Fruit fly (Drosophila melanogaster) whole organism, prepupa: ENCODE measurements around the gene CG15142.
A peak's percentile ranks its signal among the peaks of the same experiment; 100 is the strongest.

Experiments
- CG10669 ChIP-seq: fragments of 200-800 bp; sonication (Bioruptor generic); optimal IDR thresholded peaks from 3 replicates; lab custom pipeline; 2018; ENCODE audit warnings: missing biosample characterization, mild to moderate bottlenecking, missing genetic modification characterization, moderate library complexity
- CG11294 ChIP-seq: fragments of 200-800 bp; sonication (Bioruptor generic); IDR thresholded peaks from 2 replicates; pipeline ENCODE4 v1.3.6; 2022; ENCODE audit warnings: missing biosample characterization, missing genetic modification characterization
- CG11762 ChIP-seq: fragments of 200-800 bp; sonication (Bioruptor generic); optimal IDR thresholded peaks from 3 replicates; lab custom pipeline; 2016; ENCODE audit warnings: missing biosample characterization, missing genetic modification characterization; ENCODE audit not compliant: insufficient read depth
- CG15336 ChIP-seq: fragments of 200-800 bp; sonication (Bioruptor generic); IDR thresholded peaks from 2 replicates; pipeline ENCODE4 v1.3.6; 2022; ENCODE audit warnings: missing biosample characterization, missing genetic modification characterization
- CG1621 ChIP-seq: fragments of 200-800 bp; sonication (Bioruptor generic); optimal IDR thresholded peaks from 3 replicates; lab custom pipeline; 2018; ENCODE audit warnings: missing biosample characterization, mild to moderate bottlenecking, missing genetic modification characterization
- CG16779 ChIP-seq: fragments of 200-800 bp; sonication (Bioruptor generic); optimal IDR thresholded peaks from 3 replicates; lab custom pipeline; 2017; ENCODE audit warnings: missing biosample characterization, mild to moderate bottlenecking, missing genetic modification characterization
- CG3032 ChIP-seq: fragments of 200-800 bp; optimal IDR thresholded peaks from 2 replicates; lab custom pipeline; 2019; ENCODE audit warnings: missing biosample characterization, mild to moderate bottlenecking, missing genetic modification characterization, moderate library complexity
- CG31627 ChIP-seq: fragments of 200-800 bp; sonication (Bioruptor generic); optimal IDR thresholded peaks from 3 replicates; lab custom pipeline; 2016; ENCODE audit warnings: missing biosample characterization, missing genetic modification characterization
- CG32006 ChIP-seq: fragments of 200-800 bp; sonication (Bioruptor generic); optimal IDR thresholded peaks from 3 replicates; lab custom pipeline; 2017; ENCODE audit warnings: missing biosample characterization, mild to moderate bottlenecking, missing genetic modification characterization
- CG4318 ChIP-seq: fragments of 200-800 bp; sonication (Bioruptor generic); optimal IDR thresholded peaks from 3 replicates; lab custom pipeline; 2017; ENCODE audit warnings: missing biosample characterization, mild to moderate bottlenecking, missing genetic modification characterization
- CG6276 ChIP-seq: fragments of 200-800 bp; sonication (Bioruptor generic); optimal IDR thresholded peaks from 2 replicates; lab custom pipeline; 2017; ENCODE audit warnings: missing biosample characterization, mild to moderate bottlenecking, missing genetic modification characterization
- CG6792 ChIP-seq: fragments of 200-800 bp; sonication (Bioruptor generic); optimal IDR thresholded peaks from 3 replicates; lab custom pipeline; 2016; ENCODE audit warnings: missing biosample characterization, missing genetic modification characterization
- CG6808 ChIP-seq: fragments of 200-800 bp; sonication (Bioruptor generic); optimal IDR thresholded peaks from 3 replicates; lab custom pipeline; 2017; ENCODE audit warnings: missing biosample characterization, missing genetic modification characterization, mild to moderate bottlenecking, moderate library complexity, missing genetic modification reagents
- CG6854 ChIP-seq: fragments of 200-800 bp; sonication (Bioruptor generic); optimal IDR thresholded peaks from 2 replicates; lab custom pipeline; 2017; ENCODE audit warnings: missing biosample characterization, mild to moderate bottlenecking, missing genetic modification characterization
- CG8119 ChIP-seq: fragments of 200-800 bp; sonication (Bioruptor generic); IDR thresholded peaks from 3 replicates; pipeline ENCODE4 v1.3.6; 2022; ENCODE audit warnings: missing biosample characterization, missing genetic modification characterization
- CG8319 ChIP-seq: fragments of 200-800 bp; sonication (Bioruptor generic); optimal IDR thresholded peaks from 3 replicates; lab custom pipeline; 2016; ENCODE audit warnings: missing biosample characterization, missing genetic modification characterization
- CG9139 ChIP-seq: fragments of 200-800 bp; sonication (Bioruptor generic); optimal IDR thresholded peaks from 3 replicates; lab custom pipeline; 2017; ENCODE audit warnings: missing biosample characterization, mild to moderate bottlenecking, missing genetic modification characterization
- Eip75B ChIP-seq: fragments of 200-800 bp; sonication (Bioruptor generic); optimal IDR thresholded peaks from 3 replicates; lab custom pipeline; 2016; ENCODE audit warnings: missing biosample characterization, missing genetic modification characterization
- Eip93F ChIP-seq: fragments of 200-800 bp; sonication (Bioruptor generic); optimal IDR thresholded peaks from 2 replicates; lab custom pipeline; 2016; ENCODE audit warnings: missing biosample characterization, mild to moderate bottlenecking, missing genetic modification characterization
- Ets21C ChIP-seq: fragments of 200-800 bp; sonication (Bioruptor generic); optimal IDR thresholded peaks from 3 replicates; lab custom pipeline; 2016; ENCODE audit warnings: missing biosample characterization, missing genetic modification characterization
- Ets96B ChIP-seq: fragments of 200-800 bp; optimal IDR thresholded peaks from 2 replicates; lab custom pipeline; 2019; ENCODE audit warnings: missing biosample characterization, mild to moderate bottlenecking, missing genetic modification characterization, moderate library complexity
- Hr38 ChIP-seq: sonication (Bioruptor generic); optimal IDR thresholded peaks from 2 replicates; lab custom pipeline; 2016; ENCODE audit warnings: missing biosample characterization, missing genetic modification characterization
- Hr39 ChIP-seq: fragments of 200-800 bp; sonication (Bioruptor generic); optimal IDR thresholded peaks from 2 replicates; lab custom pipeline; 2016; ENCODE audit warnings: missing biosample characterization, missing genetic modification characterization
- Hr4 ChIP-seq: fragments of 200-800 bp; sonication (Bioruptor generic); optimal IDR thresholded peaks from 3 replicates; lab custom pipeline; 2016; ENCODE audit warnings: missing biosample characterization, missing genetic modification characterization
- Met ChIP-seq: fragments of 200-800 bp; sonication (Bioruptor generic); optimal IDR thresholded peaks from 3 replicates; lab custom pipeline; 2016; ENCODE audit warnings: missing biosample characterization, missing genetic modification characterization
- Smox ChIP-seq: fragments of 200-800 bp; sonication (Bioruptor generic); optimal IDR thresholded peaks from 3 replicates; lab custom pipeline; 2016; ENCODE audit warnings: missing biosample characterization, missing genetic modification characterization
- Sox102F ChIP-seq: fragments of 200-800 bp; sonication (Bioruptor generic); optimal IDR thresholded peaks from 2 replicates; lab custom pipeline; 2016; ENCODE audit warnings: missing biosample characterization, mild to moderate bottlenecking, missing genetic modification characterization
- Sox15 ChIP-seq: fragments of 200-800 bp; sonication (Bioruptor generic); optimal IDR thresholded peaks from 3 replicates; lab custom pipeline; 2016; ENCODE audit warnings: missing biosample characterization, missing genetic modification characterization
- acj6 ChIP-seq: fragments of 200-800 bp; sonication (Bioruptor generic); optimal IDR thresholded peaks from 3 replicates; lab custom pipeline; 2016; ENCODE audit warnings: missing biosample characterization, missing genetic modification characterization
- dac ChIP-seq: fragments of 200-800 bp; sonication (Bioruptor generic); optimal IDR thresholded peaks from 2 replicates; lab custom pipeline; 2017; ENCODE audit warnings: missing biosample characterization, mild to moderate bottlenecking, missing genetic modification characterization
- eg ChIP-seq: fragments of 200-800 bp; sonication (Bioruptor generic); IDR thresholded peaks from 3 replicates; pipeline ENCODE4 v1.3.6; 2022; ENCODE audit warnings: missing biosample characterization, missing genetic modification characterization
- esn ChIP-seq: fragments of 200-800 bp; sonication (Bioruptor generic); optimal IDR thresholded peaks from 2 replicates; lab custom pipeline; 2016; ENCODE audit warnings: missing biosample characterization, mild to moderate bottlenecking, missing genetic modification characterization, moderate library complexity
- fd85E ChIP-seq: fragments of 200-800 bp; sonication (Bioruptor generic); optimal IDR thresholded peaks from 3 replicates; lab custom pipeline; 2016; ENCODE audit warnings: missing biosample characterization, missing genetic modification characterization
- lz ChIP-seq: fragments of 200-800 bp; sonication (Bioruptor generic); optimal IDR thresholded peaks from 3 replicates; lab custom pipeline; 2016; ENCODE audit warnings: missing biosample characterization, missing genetic modification characterization
- net ChIP-seq: fragments of 200-800 bp; sonication (Bioruptor generic); optimal IDR thresholded peaks from 3 replicates; lab custom pipeline; 2016; ENCODE audit warnings: missing biosample characterization, missing genetic modification characterization
- spab ChIP-seq: fragments of 200-800 bp; sonication (Bioruptor generic); optimal IDR thresholded peaks from 2 replicates; lab custom pipeline; 2017; ENCODE audit warnings: missing biosample characterization, mild to moderate bottlenecking, missing genetic modification characterization, missing genetic modification reagents
- vri ChIP-seq: fragments of 200-800 bp; sonication (Bioruptor generic); optimal IDR thresholded peaks from 3 replicates; lab custom pipeline; 2016; ENCODE audit warnings: missing biosample characterization, mild to moderate bottlenecking, missing genetic modification characterization

Gene CG15142

dm6 chr2L:17497108-17497507 is 1.5 kb downstream of the CG15142 start, which contains the start of gene qua (continued):
- TF ChIP-seq Eip75B (GFP tag; lab: Kevin White, UChicago) (no peak), lz (GFP tag; lab: Kevin White, UChicago) (no peak), net (GFP tag; lab: Kevin White, UChicago) (peak; percentile 9), Eip93F (GFP tag; lab: Kevin White, UChicago) (no peak), Hr39 (peak; percentile 26)

DNA sequence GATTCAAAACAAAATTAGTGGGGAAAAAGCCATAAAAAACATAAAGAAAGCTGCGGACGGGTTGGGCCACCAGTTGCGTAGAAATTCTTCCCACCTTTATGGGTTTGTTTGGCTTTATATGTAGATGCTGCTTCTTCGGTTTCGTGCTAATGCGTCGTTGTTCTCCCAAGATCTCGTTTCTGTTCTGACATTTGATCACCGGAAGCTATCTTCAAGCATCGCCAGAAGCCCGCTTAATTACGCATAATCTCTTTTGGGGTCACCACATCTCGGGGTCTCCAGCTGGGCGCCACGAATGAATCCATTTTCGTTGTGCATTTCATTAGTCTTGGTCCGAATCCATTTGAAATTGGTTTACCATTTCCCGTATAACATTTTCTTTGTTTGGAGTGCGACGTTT is 2.9 kb downstream of the CG15142 start:
- TF ChIP-seq Smox (GFP tag; lab: Kevin White, UChicago) (no peak), CG8319 (GFP tag; lab: Kevin White, UChicago) (no peak), CG3032 (tag; lab: Kevin White, UChicago) (no peak), Ets96B (tag; lab: Kevin White, UChicago) (no peak), vri (GFP tag; lab: Kevin White, UChicago) (no peak), CG1621 (tag; lab: Kevin White, UChicago) (no peak), Met (no peak), CG11294 (no peak), esn (GFP tag; lab: Kevin White, UChicago) (no peak), Hr38 (GFP tag; lab: Kevin White, UChicago) (no peak), acj6 (GFP tag; lab: Kevin White, UChicago) (no peak), eg (GFP tag; lab: Robert Waterston, UW) (no peak), Ets21C (GFP tag; lab: Kevin White, UChicago) (no peak), CG6792 (GFP tag; lab: Kevin White, UChicago) (no peak), CG16779 (tag; lab: Kevin White, UChicago) (no peak), Hr39 (no peak)

dm6 chr2L:17492680-17493079 is 5.9 kb downstream of the CG15142 start:
- TF ChIP-seq CG32006, result peak; percentile 89
- no peak for TF ChIP-seq CG11294
- no peak for TF ChIP-seq fd85E (GFP tag; lab: Kevin White, UChicago)
- no peak for TF ChIP-seq CG11762 (GFP tag; lab: Kevin White, UChicago)
- TF ChIP-seq CG8119 (GFP tag; lab: Robert Waterston, UW), result peak; percentile 65
- no peak for TF ChIP-seq esn (GFP tag; lab: Kevin White, UChicago)
- no peak for TF ChIP-seq CG31627 (GFP tag; lab: Kevin White, UChicago)
- peak; percentile 49; the same call in 1 of the 2 replicates for TF ChIP-seq CG15336 (GFP tag; lab: Robert Waterston, UW)
- no peak for TF ChIP-seq spab (GFP tag; lab: Kevin White, UChicago)
- TF ChIP-seq Ets21C (GFP tag; lab: Kevin White, UChicago), result no peak
- TF ChIP-seq vri (GFP tag; lab: Kevin White, UChicago), result no peak
- no peak for TF ChIP-seq Sox102F (GFP tag; lab: Kevin White, UChicago)
- TF ChIP-seq CG6276 (GFP tag; lab: Kevin White, UChicago), result no peak
- no peak for TF ChIP-seq CG16779 (tag; lab: Kevin White, UChicago)
- no peak for TF ChIP-seq Hr4 (GFP tag; lab: Kevin White, UChicago)
- TF ChIP-seq CG6808 (GFP tag; lab: Kevin White, UChicago), result no peak
- TF ChIP-seq CG10669 (GFP tag; lab: Kevin White, UChicago), result no peak
- TF ChIP-seq Ets96B (tag; lab: Kevin White, UChicago), result no peak
- TF ChIP-seq Sox15 (GFP tag; lab: Kevin White, UChicago), result no peak
- no peak for TF ChIP-seq CG6854 (GFP tag; lab: Kevin White, UChicago)
- peak; percentile 16 for TF ChIP-seq acj6 (GFP tag; lab: Kevin White, UChicago)
- no peak for TF ChIP-seq Met
- no peak for TF ChIP-seq eg (GFP tag; lab: Robert Waterston, UW)
- no peak for TF ChIP-seq CG9139 (GFP tag; lab: Kevin White, UChicago)

DNA sequence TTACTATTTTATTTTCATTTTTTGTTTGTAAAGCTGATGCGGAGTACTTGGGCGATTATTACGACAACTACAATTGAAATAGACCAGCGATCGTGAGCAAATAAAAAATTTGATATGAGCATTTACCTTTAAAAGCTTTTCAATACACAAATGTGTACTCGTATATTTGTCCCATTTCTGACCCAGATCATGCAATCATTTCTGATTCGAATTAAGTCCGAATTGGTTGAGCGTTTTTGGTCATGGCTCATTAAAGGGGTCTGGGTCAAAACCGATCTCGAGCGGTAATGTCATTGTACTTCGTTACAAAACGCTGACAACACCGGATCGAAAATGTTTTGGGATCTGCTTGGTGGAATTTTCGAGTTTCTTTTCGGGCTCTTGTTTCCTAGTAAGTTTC is 12.4 kb downstream of the CG15142 start, which contains the start of gene CG43220:
TSS of gene CG43220 (plus strand) at position 301 of the 400 bp plus-strand sequence.
- TF ChIP-seq acj6 (GFP tag; lab: Kevin White, UChicago) (no peak), net (GFP tag; lab: Kevin White, UChicago) (no peak), dac (GFP tag; lab: Kevin White, UChicago) (no peak), CG4318 (GFP tag; lab: Kevin White, UChicago) (no peak), CG8119 (GFP tag; lab: Robert Waterston, UW) (no peak)
- TF ChIP-seq, all 60 proteins: peak for 0
